Fruit fly (Drosophila melanogaster) whole organism, embryonic: ENCODE measurements around the gene CheB93b.

Source experiments
- Adf1 ChIP-seq: fragments of 200-800 bp; sonication (Bioruptor generic); IDR thresholded peaks from 2 replicates; pipeline ENCODE4 v1.3.6; 2022; ENCODE audit warnings: missing biosample characterization, missing genetic modification characterization
- BtbVII ChIP-seq: fragments of 200-800 bp; sonication (Bioruptor generic); optimal IDR thresholded peaks from 3 replicates; lab custom pipeline; 2017; ENCODE audit warnings: missing biosample characterization, mild to moderate bottlenecking, missing genetic modification characterization
- Bteb2 ChIP-seq: fragments of 200-800 bp; sonication (Bioruptor generic); optimal IDR thresholded peaks from 2 replicates; lab custom pipeline; 2016; ENCODE audit warnings: missing biosample characterization, missing genetic modification characterization
- CG11504 ChIP-seq: fragments of 200-800 bp; sonication (Bioruptor generic); optimal IDR thresholded peaks from 3 replicates; lab custom pipeline; 2019; ENCODE audit warnings: missing biosample characterization, mild to moderate bottlenecking, missing genetic modification characterization, moderate library complexity
- CG12659 ChIP-seq: fragments of 200-800 bp; sonication (Bioruptor generic); optimal IDR thresholded peaks from 3 replicates; lab custom pipeline; 2017; ENCODE audit warnings: mild to moderate bottlenecking, missing biosample characterization, missing genetic modification reagents, missing genetic modification characterization
- CG14441 ChIP-seq: fragments of 200-800 bp; sonication (Bioruptor generic); IDR thresholded peaks from 2 replicates; pipeline ENCODE4 v1.3.6; 2022; ENCODE audit warnings: missing biosample characterization, missing genetic modification characterization
- CG14667 ChIP-seq: fragments of 200-800 bp; sonication (Bioruptor generic); IDR thresholded peaks from 2 replicates; pipeline ENCODE4 v1.3.6; 2022; ENCODE audit warnings: missing biosample characterization, missing genetic modification characterization
- CG14710 ChIP-seq: fragments of 200-800 bp; sonication (Bioruptor generic); optimal IDR thresholded peaks from 3 replicates; lab custom pipeline; 2019; ENCODE audit warnings: missing biosample characterization, mild to moderate bottlenecking, missing genetic modification characterization, moderate library complexity
- CG17361 ChIP-seq: fragments of 200-800 bp; sonication (Bioruptor generic); IDR thresholded peaks from 3 replicates; pipeline ENCODE4 v1.3.6; 2022; ENCODE audit warnings: missing biosample characterization, missing genetic modification characterization
- CG17829 ChIP-seq: fragments of 200-800 bp; optimal IDR thresholded peaks from 2 replicates; lab custom pipeline; 2019; ENCODE audit warnings: missing biosample characterization, mild to moderate bottlenecking, missing genetic modification characterization, moderate library complexity
- CG17912 ChIP-seq: fragments of 200-800 bp; sonication (Bioruptor generic); optimal IDR thresholded peaks from 2 replicates; lab custom pipeline; 2018; ENCODE audit warnings: missing biosample characterization, mild to moderate bottlenecking, missing genetic modification characterization
- CG18011 ChIP-seq: fragments of 200-800 bp; sonication (Bioruptor generic); optimal IDR thresholded peaks from 2 replicates; lab custom pipeline; 2017; ENCODE audit warnings: missing biosample characterization, missing genetic modification characterization, mild to moderate bottlenecking, moderate library complexity, missing genotype
- CG2712 ChIP-seq: fragments of 200-800 bp; optimal IDR thresholded peaks from 3 replicates; lab custom pipeline; 2019; ENCODE audit warnings: missing biosample characterization, mild to moderate bottlenecking, missing genetic modification characterization, moderate library complexity
- CG2889 ChIP-seq: fragments of 200-800 bp; sonication (Bioruptor generic); IDR thresholded peaks from 3 replicates; pipeline ENCODE4 v1.3.6; 2022; ENCODE audit warnings: missing biosample characterization, missing genetic modification characterization
- CG33213 ChIP-seq: fragments of 200-800 bp; sonication (Bioruptor generic); optimal IDR thresholded peaks from 3 replicates; lab custom pipeline; 2016; ENCODE audit warnings: missing biosample characterization, missing genetic modification characterization
- CG4328 ChIP-seq: fragments of 200-800 bp; sonication (Bioruptor generic); optimal IDR thresholded peaks from 3 replicates; lab custom pipeline; 2017; ENCODE audit warnings: missing biosample characterization, missing genetic modification reagents, missing genetic modification characterization
- CG4854 ChIP-seq: fragments of 200-800 bp; sonication (Bioruptor generic); optimal IDR thresholded peaks from 2 replicates; lab custom pipeline; 2016; ENCODE audit warnings: missing biosample characterization, missing genetic modification characterization, inconsistent platforms
- CG5180 ChIP-seq: fragments of 200-800 bp; sonication (Bioruptor generic); optimal IDR thresholded peaks from 3 replicates; lab custom pipeline; 2017; ENCODE audit warnings: missing biosample characterization, missing genetic modification characterization, mild to moderate bottlenecking, moderate library complexity, missing genetic modification reagents
- CG6791 ChIP-seq: fragments of 200-800 bp; sonication (Bioruptor generic); IDR thresholded peaks from 3 replicates; pipeline ENCODE4 v1.3.6; 2022; ENCODE audit warnings: missing biosample characterization, missing genetic modification characterization; ENCODE audit not compliant: partially characterized antibody
- CG7372 ChIP-seq: fragments of 200-800 bp; sonication (Bioruptor generic); IDR thresholded peaks from 2 replicates; pipeline ENCODE4 v1.3.6; 2022; ENCODE audit warnings: missing biosample characterization, missing genetic modification characterization
- CG7839 ChIP-seq: fragments of 200-800 bp; sonication (Bioruptor generic); optimal IDR thresholded peaks from 3 replicates; lab custom pipeline; 2018; ENCODE audit warnings: missing biosample characterization, mild to moderate bottlenecking, missing genetic modification characterization, moderate library complexity
- CG8290 ChIP-seq, 3 experiments: fragments of 200-800 bp; sonication (Bioruptor generic); optimal IDR thresholded peaks; 2 replicates each; lab custom pipeline; 2016 to 2019; ENCODE audit warnings: missing biosample characterization in 3 of 3, missing genetic modification characterization in 3 of 3, mild to moderate bottlenecking in 2 of 3, moderate library complexity in 1 of 3
- CG8944 ChIP-seq: fragments of 200-800 bp; sonication (Bioruptor generic); optimal IDR thresholded peaks from 3 replicates; lab custom pipeline; 2016; ENCODE audit warnings: missing biosample characterization, missing genetic modification characterization
- CG9876 ChIP-seq: fragments of 200-800 bp; sonication (Bioruptor generic); optimal IDR thresholded peaks from 2 replicates; lab custom pipeline; 2016; ENCODE audit warnings: missing biosample characterization, missing genetic modification characterization
- CHES-1-like ChIP-seq: fragments of 200-800 bp; sonication (Bioruptor generic); optimal IDR thresholded peaks from 2 replicates; lab custom pipeline; 2016; ENCODE audit warnings: missing biosample characterization, missing genetic modification characterization
- Dref ChIP-seq: fragments of 200-800 bp; sonication (Bioruptor generic); IDR thresholded peaks from 2 replicates; pipeline ENCODE4 v1.3.6; 2022; ENCODE audit warnings: missing biosample characterization, missing genetic modification characterization
- E2f1 ChIP-seq: fragments of 200-800 bp; sonication (Bioruptor generic); IDR thresholded peaks from 2 replicates; pipeline ENCODE4 v1.3.6; 2022; ENCODE audit warnings: missing biosample characterization, missing genetic modification characterization
- E2f2 ChIP-seq: fragments of 200-800 bp; sonication (Bioruptor generic); IDR thresholded peaks from 2 replicates; pipeline ENCODE4 v1.3.6; 2022; ENCODE audit warnings: missing biosample characterization, missing genetic modification characterization
- Elba2 ChIP-seq: fragments of 200-800 bp; sonication (Bioruptor generic); optimal IDR thresholded peaks from 3 replicates; lab custom pipeline; 2016; ENCODE audit warnings: missing biosample characterization, missing genetic modification characterization
- HHEX ChIP-seq: fragments of 200-800 bp; sonication (Bioruptor generic); optimal IDR thresholded peaks from 3 replicates; lab custom pipeline; 2017; ENCODE audit warnings: missing biosample characterization, mild to moderate bottlenecking, missing genetic modification characterization, missing genetic modification reagents
- Lhr ChIP-seq: fragments of 200-800 bp; sonication (Bioruptor generic); optimal IDR thresholded peaks from 3 replicates; lab custom pipeline; 2017; ENCODE audit warnings: mild to moderate bottlenecking, missing biosample characterization, missing genetic modification reagents, missing genetic modification characterization
- Max ChIP-seq: fragments of 200-800 bp; sonication (Bioruptor generic); optimal IDR thresholded peaks from 2 replicates; lab custom pipeline; 2016; ENCODE audit warnings: missing biosample characterization, mild to moderate bottlenecking, missing genetic modification characterization
- Meics ChIP-seq: fragments of 200-800 bp; sonication (Bioruptor generic); optimal IDR thresholded peaks from 2 replicates; lab custom pipeline; 2017; ENCODE audit warnings: missing biosample characterization, mild to moderate bottlenecking, missing genetic modification characterization
- NC2α ChIP-seq: fragments of 200-800 bp; sonication (Bioruptor generic); optimal IDR thresholded peaks from 2 replicates; lab custom pipeline; 2016; ENCODE audit warnings: missing biosample characterization, missing genetic modification characterization
- ab ChIP-seq: fragments of 200-800 bp; sonication (Bioruptor generic); optimal IDR thresholded peaks from 2 replicates; lab custom pipeline; 2016; ENCODE audit warnings: missing biosample characterization, missing genetic modification characterization
- ara ChIP-seq: fragments of 200-800 bp; sonication (Bioruptor generic); IDR thresholded peaks from 2 replicates; pipeline ENCODE4 v1.3.6; 2022; ENCODE audit warnings: missing biosample characterization, missing genetic modification characterization
- chif ChIP-seq, 2 experiments: fragments of 200-800 bp; sonication (Bioruptor generic); optimal IDR thresholded peaks; 3 replicates each; lab custom pipeline; 2016; ENCODE audit warnings: missing biosample characterization in 2 of 2, missing genetic modification characterization in 2 of 2
- cwo ChIP-seq: fragments of 200-800 bp; sonication (Bioruptor generic); optimal IDR thresholded peaks from 3 replicates; lab custom pipeline; 2017; ENCODE audit warnings: missing biosample characterization, missing genetic modification characterization, mild to moderate bottlenecking, moderate library complexity, missing genetic modification reagents
- fd64A ChIP-seq: fragments of 200-800 bp; sonication (Bioruptor generic); optimal IDR thresholded peaks from 3 replicates; lab custom pipeline; 2018; ENCODE audit warnings: missing biosample characterization, mild to moderate bottlenecking, missing genetic modification characterization
- jumu ChIP-seq: fragments of 200-800 bp; sonication (Bioruptor generic); optimal IDR thresholded peaks from 3 replicates; lab custom pipeline; 2016; ENCODE audit warnings: missing biosample characterization, missing genetic modification characterization
- ken ChIP-seq: fragments of 200-800 bp; sonication (Bioruptor generic); IDR thresholded peaks from 3 replicates; pipeline ENCODE4 v1.3.6; 2022; ENCODE audit warnings: missing biosample characterization, missing genetic modification characterization
- lmd ChIP-seq: fragments of 200-800 bp; sonication (Bioruptor generic); IDR thresholded peaks from 2 replicates; pipeline ENCODE4 v1.3.6; 2022; ENCODE audit warnings: missing biosample characterization, missing genetic modification characterization
- onecut ChIP-seq: fragments of 200-800 bp; sonication (Bioruptor generic); IDR thresholded peaks from 2 replicates; pipeline ENCODE4 v1.3.6; 2022; ENCODE audit warnings: missing biosample characterization, missing genetic modification characterization
- peb ChIP-seq: fragments of 200-800 bp; sonication (Bioruptor generic); IDR thresholded peaks from 2 replicates; pipeline ENCODE4 v1.3.6; 2022; ENCODE audit warnings: missing biosample characterization, missing genetic modification characterization
- prd ChIP-seq, 3 experiments: fragments of >200 bp in 2 of 3; fragments of 200-800 bp in 1 of 3; sonication (Bioruptor generic) in 1 of 3; optimal IDR thresholded peaks in 2 of 3; IDR thresholded peaks in 1 of 3; 2 replicates in 2 of 3; 3 replicates in 1 of 3; pipeline versions ENCODE4 v1.3.6 to Lab custom; 2017 to 2022; ENCODE audit warnings: missing biosample characterization in 1 of 3, missing genetic modification characterization in 1 of 3
- sens-2 ChIP-seq: fragments of 200-800 bp; sonication (Bioruptor generic); IDR thresholded peaks from 2 replicates; pipeline ENCODE4 v1.3.6; 2022; ENCODE audit warnings: missing biosample characterization, missing genetic modification characterization
- twi ChIP-seq: fragments of 200-800 bp; optimal IDR thresholded peaks from 2 replicates; lab custom pipeline; 2019; ENCODE audit warnings: missing biosample characterization, mild to moderate bottlenecking, missing genetic modification characterization, moderate library complexity
- vvl ChIP-seq: fragments of 200-800 bp; sonication (Bioruptor generic); IDR thresholded peaks from 2 replicates; pipeline ENCODE4 v1.3.6; 2022; ENCODE audit warnings: missing biosample characterization, missing genetic modification characterization

Gene CheB93b

DNA sequence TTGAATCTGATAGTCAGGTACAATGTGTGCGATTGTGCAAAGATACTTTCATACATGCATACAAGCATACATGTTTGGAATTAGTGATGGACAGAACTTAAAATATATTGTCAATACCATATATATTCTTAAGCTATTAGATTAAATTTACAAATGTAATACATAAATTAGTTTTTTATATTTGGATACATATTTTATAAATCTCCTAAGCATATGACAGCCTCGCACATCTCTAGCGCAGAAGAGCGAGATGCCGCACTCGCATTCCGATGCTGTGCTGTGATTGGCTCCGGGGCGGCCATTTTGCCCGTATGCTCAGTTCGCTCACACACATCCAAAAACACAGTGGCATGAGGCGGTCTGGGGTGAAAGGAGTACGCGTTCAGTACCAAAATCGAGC, 30.3 kb upstream of the CheB93b start, which contains the start of gene tin (continued):
- TF ChIP-seq CG8944 (GFP tag; lab: Kevin White, UChicago) (peak; percentile 31), CG14710 (peak; percentile 95)

DNA sequence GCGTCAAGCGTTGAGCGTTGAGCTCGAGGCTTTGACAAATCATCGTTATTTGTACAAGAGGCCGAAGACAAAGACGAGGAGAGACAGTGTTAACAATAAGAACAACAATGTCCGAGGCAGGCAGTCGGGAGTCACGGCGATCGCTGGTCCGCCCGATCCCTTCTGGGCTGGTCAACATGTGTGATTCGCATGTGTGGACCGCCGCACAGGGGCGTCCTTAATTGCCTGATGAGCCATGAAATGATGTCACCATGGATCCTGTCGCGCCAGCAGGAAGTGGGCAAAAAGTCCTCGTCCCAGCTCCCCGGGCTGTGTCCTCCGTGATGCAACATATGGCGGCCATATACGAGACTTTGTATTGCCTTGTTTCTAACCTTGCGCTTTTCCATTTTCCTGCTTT, 29.0 kb upstream of the CheB93b start:
- TF ChIP-seq E2f1 (GFP tag; lab: Robert Waterston, UW) (no peak), peb (no peak), CG7839 (tag; lab: Kevin White, UChicago) (no peak), CG9876 (GFP tag; lab: Kevin White, UChicago) (no peak), CG2889 (GFP tag; lab: Robert Waterston, UW) (no peak), NC2α (no peak), BtbVII (GFP tag; lab: Kevin White, UChicago) (no peak), ken (GFP tag; lab: Robert Waterston, UW) (0 out of 3 replicates have a peak, but pooled peaks have one; percentile 13), twi (tag; lab: Kevin White, UChicago) (peak; percentile 97), onecut (no peak), Meics (GFP tag; lab: Kevin White, UChicago) (no peak), CG7372 (GFP tag; lab: Robert Waterston, UW) (no peak), CHES-1-like (GFP tag; lab: Kevin White, UChicago) (no peak), CG12659 (GFP tag; lab: Kevin White, UChicago) (no peak), prd (optimal IDR thresholded peaks at IDR 0.05; lab: Kevin White, UChicago) (no peak), prd (GFP tag; IDR thresholded peaks at IDR 0.05; lab: Robert Waterston, UW) (peak; percentile 6; the same call in 1 of the 3 replicates), CG17912 (GFP tag; lab: Kevin White, UChicago) (no peak), ara (GFP tag; lab: Robert Waterston, UW) (no peak), Bteb2 (no peak), jumu (GFP tag; lab: Kevin White, UChicago) (no peak), Max (GFP tag; lab: Kevin White, UChicago) (no peak), CG18011 (GFP tag; lab: Kevin White, UChicago) (no peak)

DNA sequence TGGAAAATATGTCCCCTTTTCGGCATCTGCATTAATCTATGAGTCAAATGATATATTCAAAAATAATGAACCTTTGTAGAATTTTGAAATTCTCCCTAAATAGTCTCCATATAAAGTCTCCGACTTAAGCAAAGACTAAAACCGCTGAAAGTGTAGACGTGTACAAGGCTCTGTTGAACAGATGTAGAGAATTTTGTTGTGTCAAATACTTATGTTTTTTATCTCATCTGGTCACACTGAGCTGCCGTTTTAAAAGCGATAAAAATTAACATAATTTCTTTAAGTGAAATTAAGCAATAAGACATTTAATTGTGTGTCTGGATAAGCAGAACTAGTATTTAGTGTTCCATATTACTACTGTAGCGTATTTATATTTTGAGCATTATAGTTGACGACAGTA, 22.8 kb upstream of the CheB93b start:
- TF ChIP-seq Elba2 (GFP tag; lab: Kevin White, UChicago): peak; percentile 90
- TF ChIP-seq CG33213: peak; percentile 64
- TF ChIP-seq lmd (GFP tag; lab: Robert Waterston, UW): no peak
- TF ChIP-seq CG14710: peak; percentile 23
- TF ChIP-seq chif (GFP tag; optimal IDR thresholded peaks at IDR 0.05; lab: Kevin White, UChicago): peak in 1 of 2 experiments; percentile 25
- TF ChIP-seq CG4328: no peak
- no peak for TF ChIP-seq NC2α
- no peak for TF ChIP-seq Adf1 (GFP tag; lab: Robert Waterston, UW)
- no peak for TF ChIP-seq CG4854 (GFP tag; lab: Kevin White, UChicago)
- no peak for TF ChIP-seq fd64A (GFP tag; lab: Kevin White, UChicago)
- TF ChIP-seq ab (GFP tag; lab: Kevin White, UChicago): no peak
- peak; percentile 95 for TF ChIP-seq vvl (GFP tag; lab: Robert Waterston, UW)
- TF ChIP-seq CG17361: no peak
- TF ChIP-seq CG5180 (GFP tag; lab: Kevin White, UChicago): no peak
- TF ChIP-seq HHEX (GFP tag; lab: Kevin White, UChicago): no peak
- no peak for TF ChIP-seq CG14667 (GFP tag; lab: Robert Waterston, UW)
- peak; percentile 89 for TF ChIP-seq Lhr (GFP tag; lab: Kevin White, UChicago)
- no peak for TF ChIP-seq CG11504 (tag; lab: Kevin White, UChicago)
- TF ChIP-seq cwo: no peak
- peak; percentile 41 for TF ChIP-seq CG8290 (GFP tag; optimal IDR thresholded peaks at IDR 0.05; lab: Kevin White, UChicago)
- no peak for TF ChIP-seq CG8290 (tag; optimal IDR thresholded peaks at IDR 0.05; lab: Kevin White, UChicago)
- TF ChIP-seq CG17829 (tag; lab: Kevin White, UChicago): no peak
- peak; percentile 31; the same call in 1 of the 3 replicates for TF ChIP-seq CG6791 (GFP tag; lab: Robert Waterston, UW)
- TF ChIP-seq sens-2 (GFP tag; lab: Robert Waterston, UW): no peak
- TF ChIP-seq CG2712 (tag; lab: Kevin White, UChicago): peak; percentile 52
- TF ChIP-seq Dref (GFP tag; lab: Robert Waterston, UW): 0 out of 2 replicates have a peak, but pooled peaks have one; percentile 32
- TF ChIP-seq CG14441 (GFP tag; lab: Robert Waterston, UW): no peak
- peak; percentile 69 for TF ChIP-seq E2f2 (GFP tag; lab: Robert Waterston, UW)
